Worm (Caenorhabditis elegans): Measurements from ENCODE around the gene lir-2.
A peak's percentile ranks its signal among the peaks of the same experiment; 100 is the strongest.

lir-2 gene

ce11 chrII:7669409-7669808 is 2.3 kb downstream of the lir-2 start:
- no peak for TF ChIP-seq egl-13 (tag; optimal IDR thresholded peaks at IDR 0.05)
- no peak for TF ChIP-seq unc-86 (tag; optimal IDR thresholded peaks at IDR 0.05)
- TF ChIP-seq unc-62 (GFP tag; optimal IDR thresholded peaks at IDR 0.05): no peak
- no peak for TF ChIP-seq nhr-11 (tag; optimal IDR thresholded peaks at IDR 0.05)
- TF ChIP-seq lir-3 (tag; optimal IDR thresholded peaks at IDR 0.05; ENCODE audit: poor library complexity): no peak
- no peak for TF ChIP-seq vab-15 (tag; optimal IDR thresholded peaks at IDR 0.05)
- TF ChIP-seq snu-23 (GFP tag; optimal IDR thresholded peaks at IDR 0.05): peak; percentile 56
- TF ChIP-seq xbp-1 (tag; optimal IDR thresholded peaks at IDR 0.05): no peak
- peak in 1 of 2 experiments; percentile 65 for TF ChIP-seq lsy-2 (tag; optimal IDR thresholded peaks at IDR 0.05)
- TF ChIP-seq blmp-1 (tag; optimal IDR thresholded peaks at IDR 0.05): peak; percentile 12
- TF ChIP-seq fos-1 (tag; optimal IDR thresholded peaks at IDR 0.05): no peak
- no peak for TF ChIP-seq elt-3 (tag; optimal IDR thresholded peaks at IDR 0.05)
- peak; percentile 19 to 43 for TF ChIP-seq lin-35 (GFP tag; optimal IDR thresholded peaks at IDR 0.05)
- TF ChIP-seq C16A3.4 (tag; optimal IDR thresholded peaks at IDR 0.05): peak; percentile 28
- no peak for TF ChIP-seq efl-3 (GFP tag; optimal IDR thresholded peaks at IDR 0.05)
- no peak for TF ChIP-seq fkh-8 (tag; optimal IDR thresholded peaks at IDR 0.05)
- TF ChIP-seq zip-4 (GFP tag; optimal IDR thresholded peaks at IDR 0.05): no peak
- TF ChIP-seq hlh-4 (tag; optimal IDR thresholded peaks at IDR 0.05): no peak
- TF ChIP-seq pqm-1 (tag; optimal IDR thresholded peaks at IDR 0.05): no peak
- TF ChIP-seq lin-14 (GFP tag; optimal IDR thresholded peaks at IDR 0.05): peak; percentile 49
- no peak for TF ChIP-seq isw-1 (GFP tag; IDR thresholded peaks at IDR 0.05)
- TF ChIP-seq nhr-237 (tag; optimal IDR thresholded peaks at IDR 0.05): no peak
- no peak for TF ChIP-seq hpl-2 (GFP tag; optimal IDR thresholded peaks at IDR 0.05)
- TF ChIP-seq nhr-85 (tag): no peak
- TF ChIP-seq ceh-8 (GFP tag; optimal IDR thresholded peaks at IDR 0.05): no peak
- no peak for TF ChIP-seq elt-2 (tag; optimal IDR thresholded peaks at IDR 0.05)
- no peak for TF ChIP-seq nhr-19 (GFP tag; conservative IDR thresholded peaks at IDR 0.05)
- no peak for TF ChIP-seq grh-1 (GFP tag; IDR thresholded peaks at IDR 0.05)
- TF ChIP-seq hlh-17 (GFP tag; optimal IDR thresholded peaks at IDR 0.05; ENCODE audit: borderline replicate concordance): no peak
- TF ChIP-seq mdl-1 (tag; optimal IDR thresholded peaks at IDR 0.05): no peak
- TF ChIP-seq nhr-84 (tag; optimal IDR thresholded peaks at IDR 0.05): no peak
- TF ChIP-seq unc-130 (tag; optimal IDR thresholded peaks at IDR 0.05): no peak
- no peak for TF ChIP-seq nhr-12 (tag; optimal IDR thresholded peaks at IDR 0.05)
- TF ChIP-seq ceh-63 (GFP tag; optimal IDR thresholded peaks at IDR 0.05): no peak
- no peak for TF ChIP-seq lin-39 (tag; optimal IDR thresholded peaks at IDR 0.05)
- peak; percentile 42 for TF ChIP-seq skn-1 (tag; optimal IDR thresholded peaks at IDR 0.05)
- peak; percentile 19 to 28 for TF ChIP-seq efl-1 (optimal IDR thresholded peaks at IDR 0.05)
- peak; percentile 10 to 45 for TF ChIP-seq efl-1 (GFP tag; optimal IDR thresholded peaks at IDR 0.05 in 1 of 2)
- TF ChIP-seq nhr-28 (tag; optimal IDR thresholded peaks at IDR 0.05): no peak
- peak; percentile 44 for TF ChIP-seq nhr-71 (tag; optimal IDR thresholded peaks at IDR 0.05)
- no peak for TF ChIP-seq lin-15B (tag; optimal IDR thresholded peaks at IDR 0.05)
- TF ChIP-seq dpl-1 (GFP tag; optimal IDR thresholded peaks at IDR 0.05): peak; percentile 12 to 42 (median 23)
- TF ChIP-seq aly-2 (tag; optimal IDR thresholded peaks at IDR 0.05): no peak
- TF ChIP-seq ztf-4 (tag; optimal IDR thresholded peaks at IDR 0.05): no peak
- TF ChIP-seq fkh-10 (GFP tag; optimal IDR thresholded peaks at IDR 0.05): peak; percentile 20
- TF ChIP-seq ceh-88 (GFP tag; IDR thresholded peaks at IDR 0.05): no peak
- TF ChIP-seq nhr-76 (tag; optimal IDR thresholded peaks at IDR 0.05): no peak
- TF ChIP-seq swsn-7 (tag; optimal IDR thresholded peaks at IDR 0.05): no peak
- TF ChIP-seq irx-1 (tag; optimal IDR thresholded peaks at IDR 0.05): no peak
- no peak for TF ChIP-seq nhr-47 (tag; optimal IDR thresholded peaks at IDR 0.05)
- no peak for TF ChIP-seq mef-2 (tag; optimal IDR thresholded peaks at IDR 0.05)
- peak; percentile 62 for TF ChIP-seq mep-1 (tag; optimal IDR thresholded peaks at IDR 0.05)
- no peak for TF ChIP-seq ets-5 (GFP tag; IDR thresholded peaks at IDR 0.05)
- no peak for TF ChIP-seq nhr-90 (tag; optimal IDR thresholded peaks at IDR 0.05; ENCODE audit: poor library complexity)
- no peak for TF ChIP-seq snpc-4 (tag; optimal IDR thresholded peaks at IDR 0.05)
